Worm (Caenorhabditis elegans) whole organism, young adult: ENCODE measurements around the gene C14A4.6.

Experiments
- B0261.1 ChIP-seq: sonication (generic microtip); optimal IDR thresholded peaks from 2 replicates; lab custom pipeline; 2016; ENCODE audit warnings: mild to moderate bottlenecking, missing genetic modification characterization, moderate library complexity, missing compliant biosample characterization
- F22D6.2 ChIP-seq: sonication (generic microtip); optimal IDR thresholded peaks from 2 replicates; lab custom pipeline; 2016; ENCODE audit warnings: mild to moderate bottlenecking, missing genetic modification characterization, missing compliant biosample characterization
- F23B12.7 ChIP-seq: sonication (generic microtip); optimal IDR thresholded peaks from 2 replicates; lab custom pipeline; 2017; ENCODE audit warnings: missing genetic modification characterization, mild to moderate bottlenecking, missing compliant biosample characterization, antibody characterized with exemption, moderate library complexity; ENCODE audit not compliant: insufficient read depth
- F33H1.4 ChIP-seq: fragments of 200-800 bp; sonication (Bioruptor generic); IDR thresholded peaks from 2 replicates; pipeline ENCODE4 v1.3.6; 2022; ENCODE audit warnings: missing genetic modification reagents, missing genetic modification characterization, missing compliant biosample characterization
- F52B5.7 ChIP-seq: sonication (generic microtip); optimal IDR thresholded peaks from 2 replicates; lab custom pipeline; 2016; ENCODE audit warnings: mild to moderate bottlenecking, missing genetic modification characterization, missing compliant biosample characterization
- T07F8.4 ChIP-seq: sonication (generic microtip); optimal IDR thresholded peaks from 2 replicates; lab custom pipeline; 2016; ENCODE audit warnings: mild to moderate bottlenecking, missing genetic modification characterization, moderate library complexity, missing compliant biosample characterization
- T26A5.8 ChIP-seq: sonication (generic microtip); optimal IDR thresholded peaks from 2 replicates; lab custom pipeline; 2016; ENCODE audit warnings: missing genetic modification characterization, missing compliant biosample characterization
- Y53G8AR.9 ChIP-seq: fragments of 200-800 bp; sonication (Bioruptor generic); conservative IDR thresholded peaks from 2 replicates; pipeline ENCODE4 v1.3.6; 2022; ENCODE audit warnings: missing genetic modification reagents, missing genetic modification characterization, missing compliant biosample characterization
- Y79H2A.3 ChIP-seq: fragments of 200-800 bp; sonication (Bioruptor generic); conservative IDR thresholded peaks from 2 replicates; pipeline ENCODE4 v1.3.6; 2022; ENCODE audit warnings: missing genetic modification reagents, missing genetic modification characterization, missing compliant biosample characterization
- ZK185.1 ChIP-seq: sonication (generic microtip); optimal IDR thresholded peaks from 2 replicates; lab custom pipeline; 2016; ENCODE audit warnings: mild to moderate bottlenecking, missing genetic modification characterization, missing compliant biosample characterization; ENCODE audit not compliant: poor library complexity, severe bottlenecking
- aptf-2 ChIP-seq: fragments of 200-800 bp; sonication (Bioruptor generic); conservative IDR thresholded peaks from 2 replicates; pipeline ENCODE4 v1.3.6; 2022; ENCODE audit warnings: missing genetic modification reagents, missing genetic modification characterization, missing compliant biosample characterization
- bed-1 ChIP-seq: fragments of 200-800 bp; sonication (Bioruptor generic); IDR thresholded peaks from 2 replicates; pipeline ENCODE4 v1.3.6; 2022; ENCODE audit warnings: missing genetic modification reagents, missing genetic modification characterization, missing compliant biosample characterization
- ccch-3 ChIP-seq: fragments of 200-800 bp; sonication (Bioruptor generic); optimal IDR thresholded peaks from 2 replicates; lab custom pipeline; 2018; ENCODE audit warnings: mild to moderate bottlenecking, missing genetic modification characterization, missing compliant biosample characterization
- dpl-1 ChIP-seq: fragments of 150-350 bp; optimal IDR thresholded peaks from 2 replicates; lab custom pipeline; 2014; ENCODE audit warnings: missing biosample characterization, missing genetic modification reagents, missing genetic modification characterization
- hlh-26 ChIP-seq: fragments of 200-800 bp; sonication (Bioruptor generic); conservative IDR thresholded peaks from 2 replicates; pipeline ENCODE4 v1.3.6; 2022; ENCODE audit warnings: missing genetic modification reagents, missing genetic modification characterization, missing compliant biosample characterization
- hrde-1 ChIP-seq: sonication (generic microtip); optimal IDR thresholded peaks from 2 replicates; lab custom pipeline; 2016; ENCODE audit warnings: missing genetic modification characterization, mild to moderate bottlenecking, missing compliant biosample characterization, moderate library complexity, missing genotype, missing genetic modification reagents, borderline replicate concordance
- hsf-1 ChIP-seq: fragments of 200-800 bp; sonication (Bioruptor generic); IDR thresholded peaks from 2 replicates; pipeline ENCODE4 v1.3.6; 2022; ENCODE audit warnings: missing genetic modification reagents, missing genetic modification characterization, missing compliant biosample characterization
- lin-26 ChIP-seq: fragments of 200-800 bp; sonication (Bioruptor generic); IDR thresholded peaks from 2 replicates; pipeline ENCODE4 v1.3.6; 2022; ENCODE audit warnings: missing genetic modification reagents, missing genetic modification characterization, missing compliant biosample characterization
- lin-40 ChIP-seq: sonication (generic microtip); optimal IDR thresholded peaks from 2 replicates; lab custom pipeline; 2016; ENCODE audit warnings: missing genetic modification characterization, mild to moderate bottlenecking, missing compliant biosample characterization, missing genotype, missing genetic modification reagents
- lin-54 ChIP-seq: fragments of 200-800 bp; sonication (Bioruptor generic); optimal IDR thresholded peaks from 2 replicates; lab custom pipeline; 2018; ENCODE audit warnings: mild to moderate bottlenecking, missing genetic modification characterization, missing compliant biosample characterization
- lir-1 ChIP-seq: fragments of 200-800 bp; sonication (Bioruptor generic); conservative IDR thresholded peaks from 2 replicates; pipeline ENCODE4 v1.3.6; 2022; ENCODE audit warnings: missing genetic modification reagents, missing genetic modification characterization, missing compliant biosample characterization
- lsl-1 ChIP-seq: fragments of 200-800 bp; sonication (Bioruptor generic); optimal IDR thresholded peaks from 2 replicates; lab custom pipeline; 2018; ENCODE audit warnings: mild to moderate bottlenecking, missing genetic modification characterization, moderate library complexity, missing compliant biosample characterization
- lsy-27 ChIP-seq: sonication (generic microtip); optimal IDR thresholded peaks from 2 replicates; lab custom pipeline; 2017; ENCODE audit warnings: missing genetic modification characterization, mild to moderate bottlenecking, missing compliant biosample characterization, antibody characterized with exemption, missing genotype, borderline replicate concordance; ENCODE audit not compliant: insufficient read depth
- madf-10 ChIP-seq: sonication (generic microtip); optimal IDR thresholded peaks from 2 replicates; lab custom pipeline; 2016; ENCODE audit warnings: mild to moderate bottlenecking, missing genetic modification characterization, missing compliant biosample characterization
- madf-6 ChIP-seq: fragments of 200-800 bp; sonication (Bioruptor generic); IDR thresholded peaks from 2 replicates; pipeline ENCODE4 v1.3.6; 2022; ENCODE audit warnings: missing genetic modification reagents, missing genetic modification characterization, missing compliant biosample characterization
- madf-8 ChIP-seq: fragments of 200-800 bp; sonication (Bioruptor generic); conservative IDR thresholded peaks from 2 replicates; pipeline ENCODE4 v1.3.6; 2022; ENCODE audit warnings: missing genetic modification reagents, missing genetic modification characterization, missing compliant biosample characterization
- mel-28 ChIP-seq: sonication (generic microtip); optimal IDR thresholded peaks from 2 replicates; lab custom pipeline; 2016; ENCODE audit warnings: borderline replicate concordance, mild to moderate bottlenecking, missing genetic modification characterization, missing compliant biosample characterization
- mxl-1 ChIP-seq: sonication (generic microtip); optimal IDR thresholded peaks from 2 replicates; lab custom pipeline; 2016; ENCODE audit warnings: missing genetic modification characterization, missing compliant biosample characterization
- nhr-120 ChIP-seq: fragments of 200-800 bp; sonication (Bioruptor generic); IDR thresholded peaks from 2 replicates; pipeline ENCODE4 v1.3.6; 2022; ENCODE audit warnings: missing genetic modification characterization, missing compliant biosample characterization
- nhr-80 ChIP-seq: sonication (generic microtip); optimal IDR thresholded peaks from 2 replicates; lab custom pipeline; 2016; ENCODE audit warnings: missing genetic modification characterization, missing compliant biosample characterization
- nhr-90 ChIP-seq: sonication (generic microtip); optimal IDR thresholded peaks from 2 replicates; lab custom pipeline; 2016; ENCODE audit warnings: missing genotype, mild to moderate bottlenecking, missing genetic modification characterization, missing compliant biosample characterization
- pbrm-1 ChIP-seq: fragments of 200-800 bp; sonication (Bioruptor generic); IDR thresholded peaks from 2 replicates; pipeline ENCODE4 v1.3.6; 2022; ENCODE audit warnings: missing genetic modification reagents, missing genetic modification characterization, missing compliant biosample characterization
- rec-8 ChIP-seq, 2 experiments: sonication (generic microtip); optimal IDR thresholded peaks; 2 replicates each; lab custom pipeline; 2016; ENCODE audit warnings: mild to moderate bottlenecking in 2 of 2, missing genetic modification characterization in 2 of 2, missing genetic modification reagents in 2 of 2, missing genotype in 2 of 2, missing biosample characterization in 1 of 2, missing compliant biosample characterization in 1 of 2, moderate library complexity in 1 of 2
- sdz-38 ChIP-seq: sonication (generic microtip); optimal IDR thresholded peaks from 2 replicates; lab custom pipeline; 2016; ENCODE audit warnings: missing genotype, missing genetic modification characterization, missing compliant biosample characterization
- tbp1 ChIP-seq: fragments of 200-800 bp; sonication (Bioruptor generic); optimal IDR thresholded peaks from 2 replicates; lab custom pipeline; 2018; ENCODE audit warnings: mild to moderate bottlenecking, missing genetic modification characterization, missing compliant biosample characterization
- ztf-22 ChIP-seq: fragments of 200-800 bp; sonication (Bioruptor generic); optimal IDR thresholded peaks from 2 replicates; lab custom pipeline; 2018; ENCODE audit warnings: mild to moderate bottlenecking, missing genetic modification characterization, moderate library complexity, missing compliant biosample characterization
- ztf-26 ChIP-seq: sonication (generic microtip); optimal IDR thresholded peaks from 2 replicates; lab custom pipeline; 2017; ENCODE audit warnings: missing genetic modification characterization, missing compliant biosample characterization
- ztf-6 ChIP-seq: fragments of 200-800 bp; sonication (Bioruptor generic); IDR thresholded peaks from 2 replicates; pipeline ENCODE4 v1.3.6; 2022; ENCODE audit warnings: missing genetic modification reagents, missing genetic modification characterization, missing compliant biosample characterization

C14A4.6 gene

DNA sequence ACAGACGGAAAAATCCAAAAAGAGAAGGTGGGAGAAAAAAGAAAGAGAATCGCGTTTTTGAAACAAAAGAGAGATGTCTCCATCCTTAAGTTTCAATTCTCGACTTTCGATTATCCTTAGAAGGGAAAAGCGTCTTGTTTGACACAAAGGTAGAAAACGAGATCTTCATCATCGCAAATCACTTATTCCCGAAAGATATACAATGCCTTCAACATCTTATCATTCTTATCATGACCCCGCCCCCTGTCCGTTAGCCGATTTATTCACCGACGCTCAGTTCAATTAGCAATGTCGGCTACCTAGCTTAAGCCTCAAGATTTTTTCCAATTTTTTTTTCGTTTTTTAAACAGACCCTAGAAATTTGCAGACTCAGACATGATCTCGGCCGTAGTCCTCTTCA, 4.4 kb upstream of the C14A4.6 start, which contains the start of gene C14A4.9:
Gene C14A4.9, plus strand, starts transcription at position 368 of the 400 bp plus-strand sequence.
- TF ChIP-seq hsf-1 (GFP tag; lab: Robert Waterston, UW) (no peak), mxl-1 (tag; lab: Kevin White, UChicago) (no peak), aptf-2 (GFP tag; lab: Robert Waterston, UW) (no peak), nhr-120 (GFP tag; lab: Robert Waterston, UW) (no peak), F52B5.7 (tag; lab: Kevin White, UChicago) (no peak), Y79H2A.3 (GFP tag; lab: Robert Waterston, UW) (no peak), rec-8 (tag; optimal IDR thresholded peaks at IDR 0.05; lab: Kevin White, UChicago) (no peak), ccch-3 (GFP tag; lab: Kevin White, UChicago) (no peak), ztf-26 (tag; lab: Kevin White, UChicago) (no peak), ZK185.1 (no peak), lin-26 (no peak), madf-10 (tag; lab: Kevin White, UChicago) (no peak), lir-1 (no peak), ztf-22 (no peak), bed-1 (GFP tag; lab: Robert Waterston, UW) (no peak), tbp1 (GFP tag; lab: Kevin White, UChicago) (no peak)

DNA sequence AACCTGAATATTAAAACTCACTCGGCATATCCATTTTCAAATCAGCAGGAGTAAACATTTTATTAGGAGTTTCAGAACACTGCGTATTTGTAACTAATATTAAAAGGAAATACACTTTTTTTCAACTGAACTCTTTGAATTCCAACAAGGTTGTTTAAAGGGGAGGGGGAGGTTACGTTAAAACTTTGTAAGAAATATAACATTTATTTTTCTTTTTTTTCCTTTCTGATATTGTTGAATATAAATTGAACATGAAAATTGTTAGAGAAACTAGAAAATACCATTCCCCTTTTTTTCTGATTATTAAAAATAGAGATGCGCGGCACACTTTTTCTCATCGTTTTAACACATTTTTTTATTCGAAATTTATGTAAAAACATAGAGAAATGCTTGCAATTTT, 3.5 kb upstream of the C14A4.6 start, which contains the start of gene C14A4.8:
Gene C14A4.8, minus strand, starts transcription at position 101 of the 400 bp plus-strand sequence.
- TF ChIP-seq lsl-1 (GFP tag; lab: Kevin White, UChicago) (no peak), lir-1 (no peak), ztf-26 (tag; lab: Kevin White, UChicago) (no peak), lin-54 (GFP tag; lab: Kevin White, UChicago) (no peak), lsy-27 (tag; lab: Kevin White, UChicago) (no peak), pbrm-1 (no peak), T26A5.8 (no peak), F33H1.4 (GFP tag; lab: Robert Waterston, UW) (no peak), ztf-22 (no peak), aptf-2 (GFP tag; lab: Robert Waterston, UW) (no peak), mel-28 (tag; lab: Kevin White, UChicago) (no peak), hlh-26 (no peak), nhr-80 (tag; lab: Kevin White, UChicago) (no peak), F22D6.2 (tag; lab: Kevin White, UChicago) (no peak)

DNA sequence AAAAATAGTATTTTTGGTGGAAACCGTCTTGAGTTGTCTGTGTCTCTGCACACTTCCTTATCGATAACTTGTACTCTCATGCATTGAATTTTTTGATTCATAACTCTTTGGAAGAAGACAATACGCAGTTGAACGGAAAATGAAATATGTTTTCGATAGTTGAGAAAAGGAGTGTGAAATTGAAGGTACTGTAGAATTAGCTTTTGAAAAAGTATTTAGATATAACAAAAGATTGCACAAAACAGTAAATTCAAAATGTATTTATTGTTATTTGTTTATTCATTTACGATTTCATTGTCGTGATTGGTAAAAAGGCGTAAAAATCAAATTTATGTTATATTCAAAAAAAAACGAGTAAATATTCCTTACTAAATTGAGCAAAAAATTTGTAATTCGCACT, 1.9 kb upstream of the C14A4.6 start, which contains the start of gene C14A4.7:
Gene C14A4.7, minus strand, starts transcription at position 101 of the 400 bp plus-strand sequence.
- TF ChIP-seq nhr-80 (tag; lab: Kevin White, UChicago) = peak; percentile 23
- no peak for TF ChIP-seq mel-28 (tag; lab: Kevin White, UChicago)

DNA sequence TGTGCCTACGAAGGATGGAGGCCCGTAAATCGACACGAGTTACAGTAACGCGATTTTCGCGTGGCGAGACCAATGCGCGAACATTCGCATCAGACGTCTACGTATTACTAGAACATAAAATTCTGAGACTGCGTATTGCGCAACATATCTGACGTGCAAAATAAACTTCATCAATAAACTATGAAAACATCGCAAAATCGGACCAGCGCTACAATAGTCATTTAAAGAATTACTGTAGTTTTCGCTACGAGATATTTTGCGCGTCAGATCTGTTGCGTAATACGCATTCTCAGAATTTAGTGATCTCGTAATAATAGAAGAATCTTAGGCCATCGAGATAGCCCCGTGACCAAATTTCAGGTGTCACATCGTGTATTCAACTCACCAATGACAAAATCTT, 264 bp downstream of the C14A4.6 start:
- TF ChIP-seq Y53G8AR.9 (GFP tag; lab: Robert Waterston, UW) (no peak), lsy-27 (tag; lab: Kevin White, UChicago) (no peak), sdz-38 (tag; lab: Kevin White, UChicago) (no peak), nhr-90 (tag; lab: Kevin White, UChicago) (no peak), madf-8 (GFP tag; lab: Robert Waterston, UW) (no peak), hrde-1 (no peak), F23B12.7 (tag; lab: Kevin White, UChicago) (no peak), dpl-1 (GFP tag; lab: Kevin White, UChicago) (no peak), T07F8.4 (tag; lab: Kevin White, UChicago) (no peak), B0261.1 (tag; lab: Kevin White, UChicago) (no peak), madf-6 (GFP tag; lab: Robert Waterston, UW) (no peak), ztf-22 (no peak), ztf-6 (GFP tag; lab: Robert Waterston, UW) (no peak), T26A5.8 (no peak), lin-40 (tag; lab: Kevin White, UChicago) (no peak)
